Worm (Caenorhabditis elegans): ENCODE measurements around the gene dyf-3.

Gene dyf-3

ce11 chrIV:3444101-3444500 lies 45.1 kb upstream of the dyf-3 start, which contains the start of gene F09D12.2:
Gene F09D12.2, minus strand, starts transcription at chrIV:3444201.
- no peak for TF ChIP-seq Y105C5A.15 (GFP tag; IDR thresholded peaks at IDR 0.05)
- no peak for TF ChIP-seq saeg-2 (GFP tag; IDR thresholded peaks at IDR 0.05)
- no peak for TF ChIP-seq lin-29 (GFP tag; IDR thresholded peaks at IDR 0.05)
- TF ChIP-seq unc-39 (tag; optimal IDR thresholded peaks at IDR 0.05): no peak
- TF ChIP-seq unc-62 (GFP tag; optimal IDR thresholded peaks at IDR 0.05 in 1 of 2): no peak
- no peak for TF ChIP-seq unc-62 (tag; optimal IDR thresholded peaks at IDR 0.05)
- TF ChIP-seq mxl-2 (GFP tag; conservative IDR thresholded peaks at IDR 0.05): no peak
- no peak for TF ChIP-seq dve-1 (tag; optimal IDR thresholded peaks at IDR 0.05; ENCODE audit: insufficient read depth)
- TF ChIP-seq nhr-77 (tag; optimal IDR thresholded peaks at IDR 0.05): no peak
- no peak for TF ChIP-seq D1046.2 (GFP tag; IDR thresholded peaks at IDR 0.05)
- TF ChIP-seq hlh-11 (tag; optimal IDR thresholded peaks at IDR 0.05): no peak
- no peak for TF ChIP-seq fkh-10 (GFP tag; optimal IDR thresholded peaks at IDR 0.05)
- no peak for TF ChIP-seq ctbp-1 (GFP tag; IDR thresholded peaks at IDR 0.05)
- no peak for TF ChIP-seq spr-3 (GFP tag; optimal IDR thresholded peaks at IDR 0.05)
- no peak for TF ChIP-seq set-16 (GFP tag; IDR thresholded peaks at IDR 0.05)
- TF ChIP-seq egl-43 (GFP tag; IDR thresholded peaks at IDR 0.05): no peak
- TF ChIP-seq ceh-28 (tag; optimal IDR thresholded peaks at IDR 0.05): no peak

- peak; percentile 95 for TF ChIP-seq aha-1 (tag)
- TF ChIP-seq egl-27 (tag; optimal IDR thresholded peaks at IDR 0.05): no peak
- no peak for TF ChIP-seq rbr-2 (tag; optimal IDR thresholded peaks at IDR 0.05)
These were observed 43.5 kb upstream of the dyf-3 start for ce11 chrIV:3442513-3442912.

DNA sequence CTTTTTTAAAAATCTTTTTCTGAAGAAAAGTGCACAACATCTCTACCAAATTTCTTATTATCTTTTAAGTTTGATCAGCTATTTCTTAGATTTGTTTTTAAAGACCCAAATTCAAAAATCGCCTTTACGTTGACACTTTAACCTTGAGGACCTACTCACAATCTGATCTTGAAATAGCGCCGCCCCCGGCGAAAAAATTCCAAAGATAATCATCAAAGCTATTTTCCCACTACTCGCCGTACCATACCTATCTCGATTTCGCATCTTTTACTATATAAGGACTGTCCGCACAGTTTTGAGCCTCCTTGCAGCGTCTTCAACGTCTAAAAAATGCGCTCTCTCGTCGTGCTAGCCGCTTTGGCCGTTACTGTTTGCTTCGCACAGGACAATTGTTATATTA lies 41.8 kb upstream of the dyf-3 start, which contains the start of gene grd-10:
Gene grd-10, plus strand, starts transcription at position 208 of the 400 bp plus-strand sequence.
- TF ChIP-seq skn-1 (tag; optimal IDR thresholded peaks at IDR 0.05): no peak
- no peak for TF ChIP-seq D1046.2 (GFP tag; IDR thresholded peaks at IDR 0.05)
- TF ChIP-seq mep-1 (tag; optimal IDR thresholded peaks at IDR 0.05): no peak
- no peak for TF ChIP-seq hlh-30 (tag; optimal IDR thresholded peaks at IDR 0.05; ENCODE audit: insufficient read depth)
- TF ChIP-seq F49E8.2 (tag; optimal IDR thresholded peaks at IDR 0.05; ENCODE audit: borderline replicate concordance): no peak

DNA sequence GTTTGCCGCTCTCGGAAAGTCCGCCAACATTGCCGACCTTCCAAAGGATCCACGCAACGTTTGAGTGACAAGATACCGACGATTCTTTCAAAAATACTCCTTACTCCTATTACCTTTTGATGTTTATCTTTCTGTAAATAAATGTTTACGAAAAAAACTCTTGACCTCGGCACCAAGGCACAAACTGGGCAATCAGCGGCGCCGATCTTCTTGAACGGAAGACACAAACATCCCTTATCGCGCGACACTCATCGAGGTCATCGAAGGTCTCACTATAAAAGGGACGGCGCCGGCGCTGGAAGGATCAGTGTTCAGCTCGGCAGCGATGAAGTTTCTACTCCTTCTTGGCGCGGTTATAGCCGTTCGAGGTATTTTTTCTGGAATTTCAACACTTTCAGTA lies 40.3 kb upstream of the dyf-3 start, which contains the start of gene grd-3:
Gene grd-3, plus strand, starts transcription at position 302 of the 400 bp plus-strand sequence.
- TF ChIP-seq snpc-4 (tag; optimal IDR thresholded peaks at IDR 0.05) (no peak), jun-1 (tag; optimal IDR thresholded peaks at IDR 0.05) (no peak), mxl-2 (GFP tag; conservative IDR thresholded peaks at IDR 0.05) (no peak), tra-1 (GFP tag; IDR thresholded peaks at IDR 0.05) (no peak), ama-1 (optimal IDR thresholded peaks at IDR 0.05) (no peak), Y105C5A.15 (GFP tag; IDR thresholded peaks at IDR 0.05) (no peak), cey-2 (tag; optimal IDR thresholded peaks at IDR 0.05; ENCODE audit: borderline replicate concordance, insufficient read depth) (no peak), pqm-1 (tag; optimal IDR thresholded peaks at IDR 0.05) (no peak), ceh-32 (tag; optimal IDR thresholded peaks at IDR 0.05; ENCODE audit: poor library complexity) (no peak), arid-1 (GFP tag; conservative IDR thresholded peaks at IDR 0.05) (no peak), mdl-1 (tag; optimal IDR thresholded peaks at IDR 0.05) (no peak), T20F7.1 (GFP tag; optimal IDR thresholded peaks at IDR 0.05) (no peak), lin-1 (GFP tag; IDR thresholded peaks at IDR 0.05) (no peak), pha-4 (GFP tag; IDR thresholded peaks at IDR 0.05) (no peak), pha-4 (tag; optimal IDR thresholded peaks at IDR 0.05) (no peak), nhr-102 (tag; optimal IDR thresholded peaks at IDR 0.05) (no peak), hlh-11 (tag; optimal IDR thresholded peaks at IDR 0.05) (no peak), zag-1 (tag; optimal IDR thresholded peaks at IDR 0.05) (no peak), mes-2 (tag; optimal IDR thresholded peaks at IDR 0.05; ENCODE audit: poor library complexity, severe bottlenecking) (no peak)
